Fruit fly (Drosophila melanogaster) whole organism, adult: Measurements from ENCODE around the gene CG32801.

Experiments used
- CG14711 ChIP-seq: fragments of 200-800 bp; sonication (Bioruptor generic); optimal IDR thresholded peaks from 2 replicates; lab custom pipeline; 2018; ENCODE audit warnings: missing biosample characterization, mild to moderate bottlenecking, missing genetic modification characterization, moderate library complexity
- Crg-1 ChIP-seq: fragments of 200-800 bp; sonication (Bioruptor generic); optimal IDR thresholded peaks from 2 replicates; lab custom pipeline; 2016; ENCODE audit warnings: missing biosample characterization, missing genetic modification characterization
- Hr96 ChIP-seq: fragments of 200-800 bp; sonication (Bioruptor generic); optimal IDR thresholded peaks from 2 replicates; lab custom pipeline; 2016; ENCODE audit warnings: missing biosample characterization, missing genetic modification characterization
- cic ChIP-seq: fragments of 200-800 bp; sonication (Bioruptor generic); optimal IDR thresholded peaks from 2 replicates; lab custom pipeline; 2017; ENCODE audit warnings: missing biosample characterization, mild to moderate bottlenecking, missing genetic modification characterization, moderate library complexity

- no peak for TF ChIP-seq cic (GFP tag; lab: Kevin White, UChicago)
- no peak for TF ChIP-seq CG14711 (tag; lab: Kevin White, UChicago)
- no peak for TF ChIP-seq Hr96
- TF ChIP-seq Crg-1 (GFP tag; lab: Kevin White, UChicago), result no peak
These were observed 48.1 kb downstream of the CG32801 start for dm6 chrX:1854873-1855272.
